Worm (Caenorhabditis elegans) whole organism, late embryonic: Measurements from ENCODE around the gene Y26E6A.3.

Experiments
- dve-1 ChIP-seq: sonication (generic microtip); optimal IDR thresholded peaks from 2 replicates; lab custom pipeline; 2017; ENCODE audit warnings: antibody characterized with exemption, mild to moderate bottlenecking, missing genetic modification characterization, missing compliant biosample characterization
- elt-2 ChIP-seq: sonication (generic microtip); optimal IDR thresholded peaks from 2 replicates; lab custom pipeline; 2016; ENCODE audit warnings: missing genetic modification reagents, missing genetic modification characterization, missing compliant biosample characterization
- lin-11 ChIP-seq: fragments of 200-800 bp; sonication (Bioruptor generic); optimal IDR thresholded peaks from 2 replicates; lab custom pipeline; 2018; ENCODE audit warnings: mild to moderate bottlenecking, missing genetic modification characterization, missing compliant biosample characterization
- nfya-1 ChIP-seq: sonication (generic microtip); optimal IDR thresholded peaks from 2 replicates; lab custom pipeline; 2017; ENCODE audit warnings: missing genetic modification characterization, mild to moderate bottlenecking, missing compliant biosample characterization, antibody characterized with exemption, moderate library complexity
- nhr-11 ChIP-seq: fragments of 150-350 bp; optimal IDR thresholded peaks from 2 replicates; lab custom pipeline; 2014; ENCODE audit warnings: missing biosample characterization, missing genetic modification characterization

DNA sequence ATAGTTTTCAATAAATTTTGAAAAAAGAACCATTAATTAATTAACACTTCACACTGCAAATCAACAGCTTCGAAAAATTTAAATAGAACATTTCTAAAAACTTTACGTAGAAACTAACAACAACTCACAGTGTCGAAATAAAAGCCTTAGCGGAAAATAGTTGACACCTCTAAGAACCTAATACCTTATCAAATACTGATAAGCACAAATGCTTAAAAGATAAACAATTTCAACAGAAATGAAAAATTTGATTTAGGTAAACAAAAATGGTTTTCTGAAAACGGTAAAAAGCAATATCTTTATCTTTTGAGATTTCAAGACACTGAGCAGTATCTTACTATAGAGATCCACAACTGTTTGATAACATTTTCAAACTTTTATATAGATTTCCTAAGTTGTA is 32.9 kb downstream of the Y26E6A.3 start:
- TF ChIP-seq dve-1 (tag; lab: Kevin White, UChicago) (no peak), lin-11 (tag; lab: Kevin White, UChicago) (no peak), nhr-11 (tag; lab: Kevin White, UChicago) (no peak), nfya-1 (tag; lab: Kevin White, UChicago) (no peak), elt-2 (tag; lab: Kevin White, UChicago) (no peak)
